Worm (Caenorhabditis elegans) whole organism, mixed stage, embryonic: ENCODE results near the gene xtr-1.

Experiments
- nhr-237 ChIP-seq: fragments of 150-350 bp; optimal IDR thresholded peaks from 2 replicates; lab custom pipeline; 2014; ENCODE audit warnings: missing biosample characterization, missing genetic modification characterization
- snpc-4 ChIP-seq: fragments of 150-350 bp; optimal IDR thresholded peaks from 2 replicates; lab custom pipeline; 2014; ENCODE audit warnings: missing biosample characterization, missing genetic modification characterization
- tbx-8 ChIP-seq: fragments of 200-800 bp; sonication (Bioruptor generic); optimal IDR thresholded peaks from 2 replicates; lab custom pipeline; 2018; ENCODE audit warnings: mild to moderate bottlenecking, missing genetic modification characterization, moderate library complexity, missing compliant biosample characterization

ce11 chrX:11879871-11880270 lies 27.3 kb downstream of the xtr-1 start, which contains the start of the genes Y62H9A.3 and Y62H9A.4:
- TF ChIP-seq tbx-8 (GFP tag; lab: Kevin White, UChicago) (no peak), nhr-237 (tag; lab: Kevin White, UChicago) (no peak), snpc-4 (tag; lab: Kevin White, UChicago) (no peak)
